Fruit fly (Drosophila melanogaster): Measurements from ENCODE around the gene Xe7.

The Xe7 gene

DNA sequence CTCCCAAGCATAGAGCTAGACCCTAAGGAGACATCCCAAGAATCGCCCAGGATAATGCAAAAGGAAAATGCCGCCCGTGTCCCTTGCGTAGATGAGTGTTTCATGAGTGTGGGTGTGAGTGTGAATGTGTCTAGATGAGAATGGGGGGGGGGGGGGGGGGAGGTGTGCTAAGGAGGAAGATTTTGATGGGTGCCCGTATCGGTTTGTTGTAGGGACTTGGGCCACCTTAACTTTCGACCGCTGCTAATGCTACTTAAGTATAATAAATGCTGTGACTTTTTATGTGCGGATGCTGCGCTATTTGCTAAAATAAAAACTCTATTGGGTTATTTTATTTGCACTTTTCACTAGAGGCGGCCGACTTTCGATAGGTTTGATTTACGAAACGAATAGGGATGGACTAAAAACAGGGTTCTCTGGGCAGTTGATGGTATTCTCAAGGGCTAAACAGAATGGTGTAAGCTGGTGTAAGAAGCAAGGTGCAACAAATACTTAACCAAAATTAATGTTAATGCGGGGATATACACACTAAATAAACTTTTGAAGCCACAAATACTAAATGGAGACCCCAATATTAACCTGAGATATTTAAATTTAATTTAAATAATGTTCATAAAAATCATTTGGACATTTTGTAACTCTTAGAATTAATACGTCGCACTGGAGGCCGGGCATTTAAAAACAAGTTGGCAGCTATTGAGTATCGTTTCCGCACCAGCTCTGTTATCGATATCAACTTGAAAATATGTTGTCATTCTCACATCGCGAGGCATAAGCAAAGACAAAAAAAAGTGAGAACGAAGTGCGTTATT, at the start of gene Xe7, which contains the start of gene Atg17:
TSS of gene Xe7 (minus strand) at position 407 of the 812 bp plus-strand sequence.
TSS of gene Atg17 (plus strand) at position 786 of the 812 bp plus-strand sequence.
- peak; percentile 88 for TF ChIP-seq CG17801 (GFP tag; optimal IDR thresholded peaks at IDR 0.05; ENCODE audit: partially characterized antibody)

DNA sequence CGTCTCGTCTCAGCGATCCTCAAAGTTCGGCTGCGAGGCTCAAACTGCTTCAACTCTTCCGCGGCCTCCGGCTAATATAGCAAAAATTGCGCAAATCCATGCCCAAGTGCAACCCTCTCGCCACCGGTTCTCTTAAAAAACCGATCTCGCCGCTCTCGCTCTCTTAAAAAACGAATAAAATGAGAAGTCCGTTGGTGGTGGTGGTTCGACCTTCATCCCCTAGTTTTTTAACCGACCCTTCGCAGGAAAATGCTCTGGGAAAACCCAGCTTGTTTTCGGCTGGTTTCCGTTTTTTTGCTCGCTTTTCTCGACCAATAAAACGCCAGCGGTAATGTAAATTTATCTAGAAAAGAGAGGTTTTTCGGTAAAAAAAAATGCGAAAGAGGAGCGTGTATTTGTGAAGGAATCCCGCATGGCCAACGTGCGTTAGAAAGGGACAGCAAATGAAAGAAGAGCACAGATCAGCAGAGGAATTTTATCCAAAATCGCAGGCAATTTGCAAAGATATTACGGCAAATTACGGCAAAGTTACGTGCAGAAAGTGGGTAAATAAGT, 47.7 kb upstream of the Xe7 start, which contains the start of gene cas:
TSS of gene cas (minus strand) at position 51 of the 555 bp plus-strand sequence.
- no peak for TF ChIP-seq CG17801 (GFP tag; optimal IDR thresholded peaks at IDR 0.05; ENCODE audit: partially characterized antibody)

- peak; percentile 54 for TF ChIP-seq CG17801 (GFP tag; optimal IDR thresholded peaks at IDR 0.05; ENCODE audit: partially characterized antibody)
These were observed 36.4 kb upstream of the Xe7 start for dm6 chr3R:5705469-5706067.

DNA sequence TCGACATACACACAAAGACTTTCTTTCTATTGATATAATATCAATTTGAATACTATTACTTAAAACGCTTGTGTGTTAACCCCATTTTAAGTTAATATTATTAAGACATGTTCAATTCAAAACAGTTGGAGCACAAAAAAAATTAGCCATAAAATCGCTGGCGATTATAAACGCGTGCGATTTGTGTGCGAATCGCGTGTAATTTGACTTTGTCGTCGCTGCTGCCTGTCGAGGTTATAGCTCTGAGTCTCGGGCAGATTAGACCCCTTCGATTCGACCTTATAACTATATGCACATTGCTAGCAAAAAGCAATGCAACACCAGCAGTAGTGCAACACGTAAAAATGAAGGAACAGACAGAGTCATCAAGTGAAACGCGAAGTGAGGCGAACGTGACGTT, 35.8 kb upstream of the Xe7 start:
- no peak for TF ChIP-seq CG17801 (GFP tag; optimal IDR thresholded peaks at IDR 0.05; ENCODE audit: partially characterized antibody)

- peak; percentile 11 for TF ChIP-seq CG17801 (GFP tag; optimal IDR thresholded peaks at IDR 0.05; ENCODE audit: partially characterized antibody)
These were observed 32.0 kb upstream of the Xe7 start for dm6 chr3R:5701104-5701503.

- TF ChIP-seq CG17801 (GFP tag; optimal IDR thresholded peaks at IDR 0.05; ENCODE audit: partially characterized antibody), result no peak
These were observed 27.2 kb upstream of the Xe7 start for dm6 chr3R:5696384-5696783.

dm6 chr3R:5694461-5694860, 25.3 kb upstream of the Xe7 start:
- peak; percentile 95 for TF ChIP-seq CG17801 (GFP tag; optimal IDR thresholded peaks at IDR 0.05; ENCODE audit: partially characterized antibody)

DNA sequence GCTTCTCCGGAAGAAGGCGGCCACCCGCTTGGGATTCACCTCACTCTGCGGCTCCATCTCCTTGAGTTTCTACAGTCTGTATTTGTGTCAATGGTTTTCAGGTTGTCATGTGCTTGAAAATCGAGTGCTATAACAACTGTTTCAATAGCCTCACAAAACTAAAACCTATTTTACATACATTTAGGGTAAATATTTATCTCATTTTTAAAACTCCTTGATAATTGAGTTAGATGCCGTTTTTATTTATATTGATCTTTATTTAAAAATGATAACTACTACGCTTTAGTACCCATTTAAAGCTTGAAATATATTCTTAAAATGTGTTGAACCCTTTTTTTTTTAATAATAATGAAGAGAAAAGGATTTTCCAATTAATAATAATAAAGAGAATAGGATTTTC, 24.1 kb upstream of the Xe7 start, which contains the start of gene CG2104:
TSS of gene CG2104 (minus strand) at position 101 of the 400 bp plus-strand sequence.
- TF ChIP-seq CG17801 (GFP tag; optimal IDR thresholded peaks at IDR 0.05; ENCODE audit: partially characterized antibody), result no peak

dm6 chr3R:5691042-5691441, 21.9 kb upstream of the Xe7 start:
- TF ChIP-seq CG17801 (GFP tag; optimal IDR thresholded peaks at IDR 0.05; ENCODE audit: partially characterized antibody), result no peak

- TF ChIP-seq CG17801 (GFP tag; optimal IDR thresholded peaks at IDR 0.05; ENCODE audit: partially characterized antibody), result no peak
These were observed 20.5 kb upstream of the Xe7 start for dm6 chr3R:5689626-5690025.

- TF ChIP-seq CG17801 (GFP tag; optimal IDR thresholded peaks at IDR 0.05; ENCODE audit: partially characterized antibody), result no peak
These were observed 17.1 kb upstream of the Xe7 start for dm6 chr3R:5686049-5686757.

DNA sequence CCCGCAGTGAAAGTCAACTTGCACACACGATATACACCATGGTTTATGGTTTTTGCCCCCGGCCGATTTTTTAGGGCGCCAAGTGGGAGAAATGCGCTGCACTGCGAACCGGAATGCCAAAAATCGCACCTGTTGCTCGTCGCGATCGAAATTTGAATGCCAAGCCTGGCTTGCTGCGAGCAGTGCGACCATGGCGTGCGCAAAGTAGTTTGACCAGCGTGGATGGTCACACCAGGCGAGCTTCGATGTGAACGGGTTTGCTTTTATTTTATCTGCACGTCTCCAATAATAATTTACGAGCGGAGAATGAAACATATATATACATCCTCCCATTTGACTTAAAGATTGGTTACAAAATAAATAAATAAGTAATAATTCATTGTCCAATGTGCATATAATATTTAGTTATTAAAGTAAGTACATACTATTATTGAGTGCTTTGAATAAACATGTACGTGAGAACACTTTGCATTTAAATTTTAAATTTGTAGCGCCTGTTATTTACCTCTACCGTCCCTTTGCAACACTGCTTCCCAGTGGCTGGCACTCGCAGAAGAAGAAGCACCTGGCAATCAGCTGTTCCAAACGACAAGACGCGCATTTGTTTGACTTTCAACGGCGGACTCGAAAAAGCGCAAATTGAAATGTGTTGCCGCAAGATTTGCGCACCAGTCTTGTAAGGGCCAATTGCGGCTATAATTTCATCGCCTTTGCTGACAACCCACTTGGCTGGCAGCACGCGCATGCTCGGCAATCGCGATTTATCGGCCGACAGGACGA, 16.3 kb upstream of the Xe7 start, which contains the start of the genes Rab23 and plx:
TSS of gene Rab23 (minus strand) at position 166 of the 780 bp plus-strand sequence.
TSS of gene plx (plus strand) at position 587 of the 780 bp plus-strand sequence.
- no peak for TF ChIP-seq CG17801 (GFP tag; optimal IDR thresholded peaks at IDR 0.05; ENCODE audit: partially characterized antibody)

DNA sequence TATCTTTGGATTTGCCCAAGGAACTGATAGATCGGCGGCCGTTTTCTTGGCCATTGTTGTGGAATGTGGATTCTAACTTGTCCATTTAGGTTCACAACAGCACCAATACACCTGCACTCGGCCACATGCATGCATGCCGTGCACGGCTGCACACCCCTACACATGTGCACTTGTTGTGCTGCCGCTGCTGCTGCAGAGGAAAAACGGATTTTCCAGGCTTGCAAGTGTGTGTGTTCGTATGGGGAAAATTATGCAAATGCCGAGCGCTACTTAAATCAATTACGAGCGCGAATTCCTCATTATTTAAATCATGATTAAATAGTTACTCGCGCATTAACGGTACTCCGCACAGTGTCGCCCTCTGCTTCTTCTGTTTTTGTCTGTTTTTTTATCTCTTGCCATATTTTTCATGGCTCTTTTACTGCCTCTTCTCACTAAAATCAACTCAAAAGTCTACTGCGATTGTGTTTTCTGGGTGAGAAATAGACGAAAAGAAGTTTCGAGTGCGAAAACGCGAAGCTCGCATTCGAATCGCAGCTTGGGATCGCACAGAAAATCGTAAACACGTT, 15.5 kb upstream of the Xe7 start:
- TF ChIP-seq CG17801 (GFP tag; optimal IDR thresholded peaks at IDR 0.05; ENCODE audit: partially characterized antibody), result no peak
